Worm (Caenorhabditis elegans) whole organism, L3 larva: ENCODE measurements around the gene pgp-8.

Experiments used
- R02D3.7 ChIP-seq: fragments of 150-350 bp; optimal IDR thresholded peaks from 2 replicates; lab custom pipeline; 2014; ENCODE audit warnings: missing biosample characterization, missing genetic modification characterization
- ZK546.5 ChIP-seq: sonication (generic microtip); optimal IDR thresholded peaks from 2 replicates; lab custom pipeline; 2017; ENCODE audit warnings: missing biosample characterization, missing genetic modification characterization
- aly-2 ChIP-seq: fragments of 150-350 bp; optimal IDR thresholded peaks from 2 replicates; lab custom pipeline; 2014; ENCODE audit warnings: missing biosample characterization, missing genetic modification characterization
- ceh-82 ChIP-seq: fragments of 150-350 bp; optimal IDR thresholded peaks from 2 replicates; lab custom pipeline; 2014; ENCODE audit warnings: missing biosample characterization, missing genetic modification characterization
- ceh-9 ChIP-seq: sonication (generic microtip); optimal IDR thresholded peaks from 2 replicates; lab custom pipeline; 2018; ENCODE audit warnings: missing biosample characterization, missing genetic modification characterization
- daf-12 ChIP-seq: fragments of 150-350 bp; optimal IDR thresholded peaks from 2 replicates; lab custom pipeline; 2014; ENCODE audit warnings: missing biosample characterization, missing genetic modification reagents, missing genetic modification characterization
- egl-27 ChIP-seq: sonication (generic microtip); optimal IDR thresholded peaks from 4 replicates; lab custom pipeline; 2017; ENCODE audit warnings: missing biosample characterization, missing genetic modification reagents, missing genetic modification characterization
- egl-5 ChIP-seq: fragments of 150-350 bp; optimal IDR thresholded peaks from 2 replicates; lab custom pipeline; 2017; ENCODE audit warnings: missing biosample characterization, missing genetic modification reagents, missing genetic modification characterization, inconsistent platforms
- elt-1 ChIP-seq: fragments of 150-350 bp; optimal IDR thresholded peaks from 2 replicates; lab custom pipeline; 2014; ENCODE audit warnings: missing biosample characterization, missing genetic modification characterization
- elt-2 ChIP-seq: sonication (generic microtip); optimal IDR thresholded peaks from 2 replicates; lab custom pipeline; 2016; ENCODE audit warnings: missing genetic modification reagents, mild to moderate bottlenecking, missing genetic modification characterization, missing compliant biosample characterization
- elt-3 ChIP-seq, 3 experiments: fragments of 150-350 bp in 1 of 3; sonication (generic microtip) in 2 of 3; optimal IDR thresholded peaks; 2 replicates in 2 of 3; 4 replicates in 1 of 3; lab custom pipeline; 2014 to 2017; ENCODE audit warnings: missing biosample characterization in 3 of 3, missing genetic modification characterization in 3 of 3
- eor-1 ChIP-seq, 2 experiments: fragments of 150-350 bp; optimal IDR thresholded peaks; 2 replicates each; lab custom pipeline; 2014 to 2018; ENCODE audit warnings: missing biosample characterization in 2 of 2, missing genetic modification characterization in 2 of 2
- fkh-10 ChIP-seq: sonication (generic microtip); optimal IDR thresholded peaks from 2 replicates; lab custom pipeline; 2017; ENCODE audit warnings: missing biosample characterization, missing genetic modification reagents, missing genetic modification characterization
- fkh-2 ChIP-seq: fragments of 150-350 bp; optimal IDR thresholded peaks from 2 replicates; lab custom pipeline; 2014; ENCODE audit warnings: missing biosample characterization, missing genetic modification reagents, missing genetic modification characterization
- fos-1 ChIP-seq: fragments of 150-350 bp; optimal IDR thresholded peaks from 2 replicates; lab custom pipeline; 2014; ENCODE audit warnings: missing biosample characterization, missing genetic modification characterization
- hmg-11 ChIP-seq: sonication (generic microtip); optimal IDR thresholded peaks from 2 replicates; lab custom pipeline; 2016; ENCODE audit warnings: missing genetic modification characterization, missing compliant biosample characterization
- lin-15B ChIP-seq: fragments of 150-350 bp; optimal IDR thresholded peaks from 2 replicates; lab custom pipeline; 2014; ENCODE audit warnings: missing biosample characterization, missing genetic modification characterization
- lin-39 ChIP-seq: fragments of 150-350 bp; optimal IDR thresholded peaks from 2 replicates; lab custom pipeline; 2018; ENCODE audit warnings: missing biosample characterization, missing genetic modification reagents, missing genetic modification characterization
- lsy-12 ChIP-seq: sonication (generic microtip); optimal IDR thresholded peaks from 2 replicates; lab custom pipeline; 2016; ENCODE audit warnings: mild to moderate bottlenecking, missing genetic modification characterization, missing compliant biosample characterization
- mdl-1 ChIP-seq: fragments of 150-350 bp; optimal IDR thresholded peaks from 2 replicates; lab custom pipeline; 2014; ENCODE audit warnings: missing biosample characterization, missing genetic modification characterization
- mml-1 ChIP-seq: fragments of 150-350 bp; sonication (generic microtip); optimal IDR thresholded peaks from 3 replicates; lab custom pipeline; 2014; ENCODE audit warnings: missing biosample characterization, missing genetic modification characterization
- nfya-1 ChIP-seq: sonication (generic microtip); optimal IDR thresholded peaks from 2 replicates; lab custom pipeline; 2017; ENCODE audit warnings: missing genetic modification characterization, mild to moderate bottlenecking, missing compliant biosample characterization, antibody characterized with exemption, moderate library complexity; ENCODE audit not compliant: insufficient read depth
- nhr-11 ChIP-seq: fragments of 150-350 bp; optimal IDR thresholded peaks from 2 replicates; lab custom pipeline; 2014; ENCODE audit warnings: missing biosample characterization, missing genetic modification characterization
- nhr-12 ChIP-seq: fragments of 150-350 bp; optimal IDR thresholded peaks from 2 replicates; lab custom pipeline; 2014; ENCODE audit warnings: missing biosample characterization, missing genetic modification characterization
- nhr-23 ChIP-seq: fragments of 150-350 bp; optimal IDR thresholded peaks from 2 replicates; lab custom pipeline; 2014; ENCODE audit warnings: missing biosample characterization, missing genetic modification reagents, missing genetic modification characterization
- nhr-28 ChIP-seq: fragments of 150-350 bp; optimal IDR thresholded peaks from 2 replicates; lab custom pipeline; 2014; ENCODE audit warnings: missing biosample characterization, missing genetic modification characterization
- nhr-67 ChIP-seq: fragments of 150-350 bp; optimal IDR thresholded peaks from 2 replicates; lab custom pipeline; 2014; ENCODE audit warnings: missing biosample characterization, missing genetic modification characterization
- nhr-77 ChIP-seq: fragments of 150-350 bp; optimal IDR thresholded peaks from 2 replicates; lab custom pipeline; 2014; ENCODE audit warnings: missing biosample characterization, missing genetic modification characterization
- pha-4 ChIP-seq: fragments of 150-350 bp; optimal IDR thresholded peaks from 2 replicates; lab custom pipeline; 2014; ENCODE audit warnings: missing biosample characterization, missing genetic modification reagents, missing genetic modification characterization
- pqm-1 ChIP-seq: fragments of 150-350 bp; optimal IDR thresholded peaks from 2 replicates; lab custom pipeline; 2017; ENCODE audit warnings: missing biosample characterization, missing genetic modification characterization, inconsistent platforms
- tbx-2 ChIP-seq: sonication (generic microtip); optimal IDR thresholded peaks from 2 replicates; lab custom pipeline; 2016; ENCODE audit warnings: mild to moderate bottlenecking, missing genetic modification characterization, missing compliant biosample characterization
- unc-39 ChIP-seq: sonication (generic microtip); optimal IDR thresholded peaks from 4 replicates; lab custom pipeline; 2017; ENCODE audit warnings: missing biosample characterization, missing genetic modification characterization
- zag-1 ChIP-seq: fragments of 150-350 bp; optimal IDR thresholded peaks from 2 replicates; lab custom pipeline; 2014; ENCODE audit warnings: missing biosample characterization, missing genetic modification characterization
- ztf-11 ChIP-seq: fragments of 150-350 bp; optimal IDR thresholded peaks from 2 replicates; lab custom pipeline; 2014; ENCODE audit warnings: missing biosample characterization, missing genetic modification characterization

The pgp-8 gene

ce11 chrX:10890456-10890855 lies 26.2 kb upstream of the pgp-8 start, which contains the start of gene F47B10.5:
TSS of gene F47B10.5 (minus strand) at chrX:10890556.
- TF ChIP-seq ztf-11 (tag; lab: Kevin White, UChicago) = no peak
- TF ChIP-seq nhr-67 (tag; lab: Kevin White, UChicago) = no peak
- TF ChIP-seq aly-2 = no peak
- no peak for TF ChIP-seq mml-1
- no peak for TF ChIP-seq nhr-12
- TF ChIP-seq nhr-11 = no peak
- TF ChIP-seq egl-5 (tag; lab: Kevin White, UChicago) = no peak
- no peak for TF ChIP-seq lin-39 (tag; lab: Kevin White, UChicago)
- no peak for TF ChIP-seq ceh-9
- TF ChIP-seq, all 47 proteins: peak for 0

- TF ChIP-seq ztf-11 (tag; lab: Kevin White, UChicago) = no peak
- TF ChIP-seq zag-1 (tag; lab: Kevin White, UChicago) = no peak
- TF ChIP-seq lsy-12 (tag; lab: Kevin White, UChicago) = no peak
- TF ChIP-seq aly-2 = no peak
- no peak for TF ChIP-seq nfya-1 (tag; lab: Kevin White, UChicago)
- no peak for TF ChIP-seq egl-5 (tag; lab: Kevin White, UChicago)
- TF ChIP-seq pqm-1 = no peak
- TF ChIP-seq ZK546.5 (tag; lab: Kevin White, UChicago) = no peak
- TF ChIP-seq hmg-11 = no peak
- TF ChIP-seq fos-1 (tag; lab: Kevin White, UChicago) = no peak
- TF ChIP-seq nhr-28 (tag; lab: Kevin White, UChicago) = no peak
- no peak for TF ChIP-seq lin-39 (tag; lab: Kevin White, UChicago)
- no peak for TF ChIP-seq eor-1 (tag; optimal IDR thresholded peaks at IDR 0.05; lab: Kevin White, UChicago)
- TF ChIP-seq, all 47 proteins: peak for 0
Observed at ce11 chrX:10888201-10888600, 24.0 kb upstream of the pgp-8 start, which contains the start of gene F47B10.6. TSS of gene F47B10.6 (plus strand) at chrX:10888501.

- TF ChIP-seq mml-1 (no peak), daf-12 (tag; lab: Kevin White, UChicago) (no peak), elt-3 (tag; optimal IDR thresholded peaks at IDR 0.05; lab: Kevin White, UChicago) (no peak), pha-4 (no peak), nhr-23 (tag; lab: Kevin White, UChicago) (no peak), ceh-9 (no peak), egl-27 (tag; lab: Kevin White, UChicago) (no peak), elt-1 (tag; lab: Kevin White, UChicago) (no peak), unc-39 (tag; lab: Kevin White, UChicago) (no peak), fkh-10 (GFP tag; lab: Kevin White, UChicago) (no peak), ZK546.5 (tag; lab: Kevin White, UChicago) (no peak), ceh-82 (tag; lab: Kevin White, UChicago) (no peak), lin-15B (tag; lab: Kevin White, UChicago) (no peak), eor-1 (tag; optimal IDR thresholded peaks at IDR 0.05; lab: Kevin White, UChicago) (no peak)
Observed at ce11 chrX:10885872-10886271, 21.6 kb upstream of the pgp-8 start, which contains the start of gene T21E8.5. TSS of gene T21E8.5 (plus strand) at chrX:10886172.

ce11 chrX:10883203-10883602 lies 19.0 kb upstream of the pgp-8 start, which contains the start of gene T21E8.7:
TSS of gene T21E8.7 (plus strand) at chrX:10883503.
- no peak for TF ChIP-seq ztf-11 (tag; lab: Kevin White, UChicago)
- no peak for TF ChIP-seq fkh-2

- TF ChIP-seq aly-2 = no peak
- no peak for TF ChIP-seq daf-12 (tag; lab: Kevin White, UChicago)
- TF ChIP-seq nhr-28 (tag; lab: Kevin White, UChicago) = no peak
- no peak for TF ChIP-seq nhr-77 (tag; lab: Kevin White, UChicago)
- TF ChIP-seq mdl-1 (tag; lab: Kevin White, UChicago) = no peak
Observed at ce11 chrX:10881984-10882383, 17.8 kb upstream of the pgp-8 start, which contains the start of gene T21E8.6. TSS of gene T21E8.6 (plus strand) at chrX:10882284.

ce11 chrX:10880509-10880908 lies 16.3 kb upstream of the pgp-8 start, which contains the start of gene T21E8.4:
TSS of gene T21E8.4 (plus strand) at chrX:10880809.
- TF ChIP-seq fkh-2 (no peak), ceh-82 (tag; lab: Kevin White, UChicago) (no peak), tbx-2 (tag; lab: Kevin White, UChicago) (no peak), R02D3.7 (tag; lab: Kevin White, UChicago) (no peak), nfya-1 (tag; lab: Kevin White, UChicago) (no peak), lin-15B (tag; lab: Kevin White, UChicago) (no peak), aly-2 (no peak), elt-2 (tag; lab: Kevin White, UChicago) (no peak), fkh-10 (GFP tag; lab: Kevin White, UChicago) (no peak)
